Fruit fly (Drosophila melanogaster): ENCODE data around the gene tal-2A.

The tal-2A gene

dm6 chr3R:13793105-13793978, 19.6 kb upstream of the tal-2A start:
- no peak for TF ChIP-seq CTCF (optimal IDR thresholded peaks at IDR 0.05)
- TF ChIP-seq CG8478 (optimal IDR thresholded peaks at IDR 0.05) = no peak

- TF ChIP-seq CTCF (optimal IDR thresholded peaks at IDR 0.05) (no peak), CG8478 (optimal IDR thresholded peaks at IDR 0.05) (no peak)
Observed at dm6 chr3R:13793979-13794665, 18.8 kb upstream of the tal-2A start.

dm6 chr3R:13794666-13795055, 18.2 kb upstream of the tal-2A start:
- TF ChIP-seq CTCF (optimal IDR thresholded peaks at IDR 0.05) (no peak), CG8478 (optimal IDR thresholded peaks at IDR 0.05) (no peak)

- TF ChIP-seq CTCF (optimal IDR thresholded peaks at IDR 0.05) (no peak), CG8478 (optimal IDR thresholded peaks at IDR 0.05) (no peak)
Observed at dm6 chr3R:13796071-13796470, 16.8 kb upstream of the tal-2A start.

- TF ChIP-seq CTCF (optimal IDR thresholded peaks at IDR 0.05) = no peak
- no peak for TF ChIP-seq CG8478 (optimal IDR thresholded peaks at IDR 0.05)
Observed at dm6 chr3R:13796607-13797246, 16.2 kb upstream of the tal-2A start.

- TF ChIP-seq CG8478 (optimal IDR thresholded peaks at IDR 0.05) (no peak), CTCF (optimal IDR thresholded peaks at IDR 0.05) (no peak)
Observed at dm6 chr3R:13797269-13797677, 15.6 kb upstream of the tal-2A start.

- TF ChIP-seq CG8478 (optimal IDR thresholded peaks at IDR 0.05) (no peak), CTCF (optimal IDR thresholded peaks at IDR 0.05) (no peak)
Observed at dm6 chr3R:13797823-13798446, 15.0 kb upstream of the tal-2A start.

dm6 chr3R:13799567-13800429, 13.1 kb upstream of the tal-2A start:
- TF ChIP-seq CTCF (optimal IDR thresholded peaks at IDR 0.05) (no peak), CG8478 (optimal IDR thresholded peaks at IDR 0.05) (no peak)

- TF ChIP-seq CTCF (optimal IDR thresholded peaks at IDR 0.05) (no peak), CG8478 (optimal IDR thresholded peaks at IDR 0.05) (no peak)
Observed at dm6 chr3R:13800430-13800848, 12.5 kb upstream of the tal-2A start.

- no peak for TF ChIP-seq CTCF (optimal IDR thresholded peaks at IDR 0.05)
- TF ChIP-seq CG8478 (optimal IDR thresholded peaks at IDR 0.05) = no peak
Observed at dm6 chr3R:13801184-13802056, 11.5 kb upstream of the tal-2A start.

- no peak for TF ChIP-seq CG8478 (optimal IDR thresholded peaks at IDR 0.05)
- TF ChIP-seq CTCF (optimal IDR thresholded peaks at IDR 0.05) = no peak
Observed at dm6 chr3R:13802057-13802817, 10.7 kb upstream of the tal-2A start.

dm6 chr3R:13803185-13803887, 9.6 kb upstream of the tal-2A start:
- no peak for TF ChIP-seq CTCF (optimal IDR thresholded peaks at IDR 0.05)
- TF ChIP-seq CG8478 (optimal IDR thresholded peaks at IDR 0.05) = no peak

All from S2 (cell line).